Worm (Caenorhabditis elegans): ENCODE measurements around the gene K11D12.12.

K11D12.12 gene

ce11 chrV:5064761-5065421 is 12.8 kb downstream of the K11D12.12 start, which contains the start of gene mlk-1 (continued):
- no peak for TF ChIP-seq nhr-11 (tag; optimal IDR thresholded peaks at IDR 0.05)

ce11 chrV:5067390-5067789 is 15.3 kb downstream of the K11D12.12 start:
- TF ChIP-seq hlh-17 (GFP tag; optimal IDR thresholded peaks at IDR 0.05; ENCODE audit: borderline replicate concordance): no peak
- TF ChIP-seq elt-2 (tag; optimal IDR thresholded peaks at IDR 0.05): peak; percentile 85
- no peak for TF ChIP-seq hpl-2 (GFP tag; optimal IDR thresholded peaks at IDR 0.05)
- no peak for TF ChIP-seq ceh-90 (tag; optimal IDR thresholded peaks at IDR 0.05)
- TF ChIP-seq nhr-84 (tag; optimal IDR thresholded peaks at IDR 0.05): no peak
- no peak for TF ChIP-seq ceh-8 (GFP tag; optimal IDR thresholded peaks at IDR 0.05)
- TF ChIP-seq ets-5 (GFP tag; IDR thresholded peaks at IDR 0.05): no peak
- no peak for TF ChIP-seq sox-4 (tag; optimal IDR thresholded peaks at IDR 0.05)
- no peak for TF ChIP-seq fkh-10 (GFP tag; optimal IDR thresholded peaks at IDR 0.05)
- peak; percentile 51 for TF ChIP-seq pqm-1 (tag; optimal IDR thresholded peaks at IDR 0.05)
- TF ChIP-seq nhr-28 (tag; optimal IDR thresholded peaks at IDR 0.05): no peak

ce11 chrV:5069440-5069839 is 17.4 kb downstream of the K11D12.12 start, which contains the start of gene Y58A7A.1:
Y58A7A.1 (minus strand) TSS chrV:5069540.
- TF ChIP-seq ceh-82 (tag; optimal IDR thresholded peaks at IDR 0.05) (no peak), lin-35 (GFP tag; optimal IDR thresholded peaks at IDR 0.05) (no peak), lin-14 (GFP tag; optimal IDR thresholded peaks at IDR 0.05) (no peak), ceh-8 (GFP tag; optimal IDR thresholded peaks at IDR 0.05) (no peak), vab-15 (tag; optimal IDR thresholded peaks at IDR 0.05) (no peak), rnt-1 (tag; optimal IDR thresholded peaks at IDR 0.05) (no peak), blmp-1 (tag; optimal IDR thresholded peaks at IDR 0.05) (no peak), pag-3 (tag; optimal IDR thresholded peaks at IDR 0.05; ENCODE audit: borderline replicate concordance, insufficient read depth) (no peak), nhr-76 (tag; optimal IDR thresholded peaks at IDR 0.05) (no peak), aly-2 (tag; optimal IDR thresholded peaks at IDR 0.05) (no peak), irx-1 (tag; optimal IDR thresholded peaks at IDR 0.05) (no peak), nhr-85 (tag) (no peak), hlh-4 (tag; optimal IDR thresholded peaks at IDR 0.05) (no peak), fkh-10 (GFP tag; optimal IDR thresholded peaks at IDR 0.05) (no peak), lir-3 (tag; optimal IDR thresholded peaks at IDR 0.05; ENCODE audit: poor library complexity) (no peak), fkh-8 (tag; optimal IDR thresholded peaks at IDR 0.05) (no peak), skn-1 (tag; optimal IDR thresholded peaks at IDR 0.05) (no peak), mdl-1 (tag; optimal IDR thresholded peaks at IDR 0.05) (no peak)

ce11 chrV:5072082-5072481 is 20.0 kb downstream of the K11D12.12 start, which contains the start of gene Y58A7A.2:
Y58A7A.2 (minus strand) TSS chrV:5072182.
- TF ChIP-seq Y116A8C.19 (tag; optimal IDR thresholded peaks at IDR 0.05; ENCODE audit: borderline replicate concordance): no peak
- peak; percentile 4 for TF ChIP-seq nhr-85 (tag)
- TF ChIP-seq blmp-1 (tag; optimal IDR thresholded peaks at IDR 0.05): peak; percentile 79

- TF ChIP-seq unc-62 (GFP tag; optimal IDR thresholded peaks at IDR 0.05): no peak
- TF ChIP-seq ztf-11 (tag; optimal IDR thresholded peaks at IDR 0.05): no peak
- no peak for TF ChIP-seq nhr-77 (tag; optimal IDR thresholded peaks at IDR 0.05)
- TF ChIP-seq efl-3 (GFP tag; optimal IDR thresholded peaks at IDR 0.05): no peak
- no peak for TF ChIP-seq tbx-2 (tag; optimal IDR thresholded peaks at IDR 0.05)
- no peak for TF ChIP-seq C34B4.2 (tag; optimal IDR thresholded peaks at IDR 0.05)
- no peak for TF ChIP-seq ets-5 (GFP tag; IDR thresholded peaks at IDR 0.05)
- TF ChIP-seq fos-1 (tag; optimal IDR thresholded peaks at IDR 0.05): peak; percentile 28
- no peak for TF ChIP-seq alr-1 (tag; optimal IDR thresholded peaks at IDR 0.05; ENCODE audit: borderline replicate concordance)
- no peak for TF ChIP-seq unc-130 (tag; optimal IDR thresholded peaks at IDR 0.05)
- TF ChIP-seq unc-30 (tag; optimal IDR thresholded peaks at IDR 0.05): no peak
- no peak for TF ChIP-seq lir-3 (tag; optimal IDR thresholded peaks at IDR 0.05; ENCODE audit: poor library complexity)
- no peak for TF ChIP-seq unc-98 (GFP tag; IDR thresholded peaks at IDR 0.05)
- TF ChIP-seq efl-1 (optimal IDR thresholded peaks at IDR 0.05): peak; percentile 36 to 60
- peak in 1 of 2 experiments; percentile 39 for TF ChIP-seq efl-1 (GFP tag; optimal IDR thresholded peaks at IDR 0.05 in 1 of 2)
- no peak for TF ChIP-seq ceh-90 (tag; optimal IDR thresholded peaks at IDR 0.05)
- TF ChIP-seq mef-2 (tag; optimal IDR thresholded peaks at IDR 0.05): no peak
- TF ChIP-seq nhr-90 (tag; optimal IDR thresholded peaks at IDR 0.05; ENCODE audit: poor library complexity): peak; percentile 51
- no peak for TF ChIP-seq ceh-88 (GFP tag; IDR thresholded peaks at IDR 0.05)
- TF ChIP-seq mdl-1 (tag; optimal IDR thresholded peaks at IDR 0.05): peak in 1 of 2 experiments; percentile 67
These were observed 28.8 kb downstream of the K11D12.12 start, which contains the start of gene Y58A7A.3 for ce11 chrV:5080853-5081338. Y58A7A.3 (minus strand) TSS chrV:5080903.

Measured in whole organism, L1 larva.